Worm (Caenorhabditis elegans) whole organism, L1 larva: Measurements from ENCODE around the gene K12H4.2.
A peak's percentile ranks its signal among the peaks of the same experiment; 100 is the strongest.

ENCODE experiments used
- C16A3.4 ChIP-seq: fragments of 150-350 bp; optimal IDR thresholded peaks from 2 replicates; lab custom pipeline; 2014; ENCODE audit warnings: missing biosample characterization, missing genetic modification characterization
- F16B12.6 ChIP-seq: fragments of 150-350 bp; optimal IDR thresholded peaks from 2 replicates; lab custom pipeline; 2014; ENCODE audit warnings: missing biosample characterization, missing genetic modification characterization
- Y116A8C.19 ChIP-seq: sonication (generic microtip); optimal IDR thresholded peaks from 2 replicates; lab custom pipeline; 2016; ENCODE audit warnings: missing compliant biosample characterization, missing genetic modification characterization, borderline replicate concordance
- aha-1 ChIP-seq: fragments of 150-350 bp; optimal IDR thresholded peaks from 2 replicates; lab custom pipeline; 2014; ENCODE audit warnings: missing biosample characterization, missing genetic modification characterization
- alr-1 ChIP-seq: fragments of 200-800 bp; sonication (Bioruptor generic); optimal IDR thresholded peaks from 2 replicates; lab custom pipeline; 2018; ENCODE audit warnings: borderline replicate concordance, mild to moderate bottlenecking, missing genetic modification characterization, missing compliant biosample characterization
- aly-2 ChIP-seq: fragments of 150-350 bp; optimal IDR thresholded peaks from 2 replicates; lab custom pipeline; 2014; ENCODE audit warnings: missing biosample characterization, missing genetic modification characterization
- ama-1 ChIP-seq: fragments of 150-350 bp; optimal IDR thresholded peaks from 2 replicates; lab custom pipeline; 2014
- blmp-1 ChIP-seq: fragments of 150-350 bp; optimal IDR thresholded peaks from 2 replicates; lab custom pipeline; 2014; ENCODE audit warnings: missing biosample characterization, missing genetic modification characterization
- ceh-8 ChIP-seq: fragments of 200-800 bp; sonication (Bioruptor generic); optimal IDR thresholded peaks from 2 replicates; lab custom pipeline; 2018; ENCODE audit warnings: mild to moderate bottlenecking, missing genetic modification characterization, moderate library complexity, missing compliant biosample characterization
- ces-1 ChIP-seq: fragments of 150-350 bp; optimal IDR thresholded peaks from 2 replicates; lab custom pipeline; 2014; ENCODE audit warnings: missing biosample characterization, missing genetic modification reagents, missing genetic modification characterization
- dpl-1 ChIP-seq, 3 experiments: fragments of 150-350 bp in 2 of 3; sonication (generic microtip) in 1 of 3; optimal IDR thresholded peaks; 2 replicates each; lab custom pipeline; 2014 to 2017; ENCODE audit warnings: missing biosample characterization in 3 of 3, missing genetic modification characterization in 3 of 3, missing genetic modification reagents in 3 of 3
- dsc-1 ChIP-seq: sonication (generic microtip); optimal IDR thresholded peaks from 2 replicates; lab custom pipeline; 2016; ENCODE audit warnings: mild to moderate bottlenecking, missing genetic modification characterization, missing compliant biosample characterization
- efl-1 ChIP-seq, 4 experiments: fragments of 150-350 bp; optimal IDR thresholded peaks in 3 of 4; peaks in 1 of 4; 1 replicate in 1 of 4; 2 replicates in 3 of 4; lab custom pipeline; 2014; ENCODE audit warnings: missing biosample characterization in 2 of 4, missing genetic modification characterization in 2 of 4, missing genetic modification reagents in 2 of 4
- egl-13 ChIP-seq: sonication (generic microtip); optimal IDR thresholded peaks from 2 replicates; lab custom pipeline; 2016; ENCODE audit warnings: missing genotype, missing genetic modification reagents, missing genetic modification characterization, missing compliant biosample characterization
- egl-27 ChIP-seq, 2 experiments: fragments of 150-350 bp in 1 of 2; sonication (generic microtip); optimal IDR thresholded peaks; 3 replicates each; lab custom pipeline; 2017 to 2018; ENCODE audit warnings: missing biosample characterization in 2 of 2, missing genetic modification characterization in 2 of 2, missing genetic modification reagents in 2 of 2
- elt-2 ChIP-seq: sonication (generic microtip); optimal IDR thresholded peaks from 2 replicates; lab custom pipeline; 2016; ENCODE audit warnings: missing genetic modification characterization, mild to moderate bottlenecking, inconsistent platforms, missing compliant biosample characterization, missing genetic modification reagents
- fkh-10 ChIP-seq: sonication (generic microtip); optimal IDR thresholded peaks from 2 replicates; lab custom pipeline; 2017; ENCODE audit warnings: missing biosample characterization, missing genetic modification reagents, missing genetic modification characterization
- fkh-8 ChIP-seq: sonication (generic microtip); optimal IDR thresholded peaks from 2 replicates; lab custom pipeline; 2016; ENCODE audit warnings: mild to moderate bottlenecking, missing genetic modification characterization, missing compliant biosample characterization
- fos-1 ChIP-seq: fragments of 150-350 bp; optimal IDR thresholded peaks from 2 replicates; lab custom pipeline; 2014; ENCODE audit warnings: missing biosample characterization, missing genetic modification characterization
- grh-1 ChIP-seq: fragments of 200-800 bp; sonication (Bioruptor generic); IDR thresholded peaks from 2 replicates; pipeline ENCODE4 v1.3.6; 2022; ENCODE audit warnings: missing genetic modification reagents, missing genetic modification characterization, missing compliant biosample characterization
- hlh-17 ChIP-seq: fragments of 200-800 bp; sonication (Bioruptor generic); optimal IDR thresholded peaks from 2 replicates; lab custom pipeline; 2018; ENCODE audit warnings: missing genetic modification characterization, mild to moderate bottlenecking, missing compliant biosample characterization, moderate library complexity, borderline replicate concordance
- isw-1 ChIP-seq: fragments of 200-800 bp; sonication (Bioruptor generic); IDR thresholded peaks from 2 replicates; pipeline ENCODE4 v1.3.6; 2022; ENCODE audit warnings: missing genetic modification characterization, missing compliant biosample characterization
- lin-14 ChIP-seq: fragments of 200-800 bp; sonication (Bioruptor generic); optimal IDR thresholded peaks from 2 replicates; lab custom pipeline; 2018; ENCODE audit warnings: mild to moderate bottlenecking, missing genetic modification characterization, moderate library complexity, missing compliant biosample characterization
- lin-35 ChIP-seq, 2 experiments: fragments of 150-350 bp; optimal IDR thresholded peaks; 2 replicates each; lab custom pipeline; 2014; ENCODE audit warnings: missing biosample characterization in 2 of 2, missing genetic modification characterization in 2 of 2, missing genetic modification reagents in 2 of 2
- lir-3 ChIP-seq: sonication (generic microtip); optimal IDR thresholded peaks from 2 replicates; lab custom pipeline; 2016; ENCODE audit warnings: mild to moderate bottlenecking, missing genetic modification characterization, moderate library complexity, missing compliant biosample characterization; ENCODE audit not compliant: poor library complexity
- mef-2 ChIP-seq: fragments of 150-350 bp; optimal IDR thresholded peaks from 2 replicates; lab custom pipeline; 2014; ENCODE audit warnings: missing biosample characterization, missing genetic modification characterization
- mep-1 ChIP-seq: fragments of 150-350 bp; optimal IDR thresholded peaks from 2 replicates; lab custom pipeline; 2014; ENCODE audit warnings: missing biosample characterization, missing genetic modification characterization
- nhr-20 ChIP-seq: sonication (generic microtip); optimal IDR thresholded peaks from 2 replicates; lab custom pipeline; 2016; ENCODE audit warnings: mild to moderate bottlenecking, missing genetic modification characterization, missing compliant biosample characterization
- nhr-237 ChIP-seq: fragments of 150-350 bp; optimal IDR thresholded peaks from 2 replicates; lab custom pipeline; 2014; ENCODE audit warnings: missing biosample characterization, missing genetic modification characterization
- nhr-76 ChIP-seq: sonication (generic microtip); optimal IDR thresholded peaks from 2 replicates; lab custom pipeline; 2017; ENCODE audit warnings: missing biosample characterization, missing genetic modification characterization
- nhr-77 ChIP-seq: fragments of 150-350 bp; optimal IDR thresholded peaks from 2 replicates; lab custom pipeline; 2014; ENCODE audit warnings: missing biosample characterization, missing genetic modification characterization
- nhr-84 ChIP-seq: sonication (generic microtip); optimal IDR thresholded peaks from 2 replicates; lab custom pipeline; 2017; ENCODE audit warnings: missing biosample characterization, missing genetic modification characterization
- nhr-85 ChIP-seq: sonication (generic microtip); peaks from one replicate; lab custom pipeline; 2016; ENCODE audit warnings: missing genetic modification characterization, inconsistent platforms, missing compliant biosample characterization
- nhr-90 ChIP-seq: sonication (generic microtip); optimal IDR thresholded peaks from 2 replicates; lab custom pipeline; 2016; ENCODE audit warnings: mild to moderate bottlenecking, missing genetic modification characterization, missing compliant biosample characterization; ENCODE audit not compliant: poor library complexity
- pag-3 ChIP-seq: sonication (generic microtip); optimal IDR thresholded peaks from 2 replicates; lab custom pipeline; 2017; ENCODE audit warnings: missing genetic modification characterization, mild to moderate bottlenecking, missing compliant biosample characterization, antibody characterized with exemption, borderline replicate concordance; ENCODE audit not compliant: insufficient read depth
- rnt-1 ChIP-seq: sonication (generic microtip); optimal IDR thresholded peaks from 2 replicates; lab custom pipeline; 2016; ENCODE audit warnings: mild to moderate bottlenecking, missing genetic modification characterization, moderate library complexity, missing compliant biosample characterization
- sox-4 ChIP-seq: sonication (generic microtip); optimal IDR thresholded peaks from 2 replicates; lab custom pipeline; 2016; ENCODE audit warnings: missing genetic modification characterization, missing compliant biosample characterization
- sptf-1 ChIP-seq: fragments of 150-350 bp; optimal IDR thresholded peaks from 2 replicates; lab custom pipeline; 2014; ENCODE audit warnings: missing biosample characterization, missing genetic modification characterization
- sup-37 ChIP-seq: fragments of 200-800 bp; sonication (Bioruptor generic); optimal IDR thresholded peaks from 2 replicates; lab custom pipeline; 2018; ENCODE audit warnings: mild to moderate bottlenecking, missing genetic modification characterization, missing compliant biosample characterization
- swsn-7 ChIP-seq: sonication (generic microtip); optimal IDR thresholded peaks from 2 replicates; lab custom pipeline; 2016; ENCODE audit warnings: missing genetic modification characterization, missing compliant biosample characterization
- tbx-2 ChIP-seq: sonication (generic microtip); optimal IDR thresholded peaks from 2 replicates; lab custom pipeline; 2016; ENCODE audit warnings: missing genetic modification characterization, missing compliant biosample characterization
- unc-30 ChIP-seq: sonication (generic microtip); optimal IDR thresholded peaks from 2 replicates; lab custom pipeline; 2017; ENCODE audit warnings: missing biosample characterization, missing genetic modification characterization
- unc-86 ChIP-seq: sonication (generic microtip); optimal IDR thresholded peaks from 2 replicates; lab custom pipeline; 2016; ENCODE audit warnings: missing genetic modification characterization, missing compliant biosample characterization
- zip-4 ChIP-seq: fragments of 200-800 bp; sonication (Bioruptor generic); optimal IDR thresholded peaks from 2 replicates; lab custom pipeline; 2018; ENCODE audit warnings: mild to moderate bottlenecking, missing genetic modification characterization, moderate library complexity, missing compliant biosample characterization
- ztf-4 ChIP-seq: fragments of 150-350 bp; optimal IDR thresholded peaks from 2 replicates; lab custom pipeline; 2014; ENCODE audit warnings: missing biosample characterization, missing genetic modification characterization

The K12H4.2 gene

DNA sequence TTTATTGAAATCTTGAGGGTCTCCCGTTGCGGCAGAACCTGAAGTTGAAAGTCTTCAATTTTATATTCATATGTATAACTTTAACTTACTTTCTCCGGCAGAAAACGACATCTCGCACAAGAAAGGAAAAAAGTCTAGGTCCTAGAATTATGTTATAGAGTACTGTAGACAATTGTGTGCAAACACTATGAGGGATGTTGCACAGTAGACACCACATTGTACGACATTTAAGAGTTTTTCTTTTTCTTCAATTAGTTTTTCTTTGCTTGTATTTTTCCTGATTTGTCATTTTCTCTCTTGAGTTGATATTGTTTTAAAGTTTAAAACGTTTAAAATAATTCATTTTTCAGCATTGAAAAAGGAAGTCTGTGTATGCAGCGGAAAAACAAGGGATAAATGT lies 37.8 kb downstream of the K12H4.2 start, which contains the start of the genes K06H7.7 and grp-1 (continued):
- no peak for TF ChIP-seq ztf-4
- TF ChIP-seq unc-86 (tag; lab: Kevin White, UChicago) = peak; percentile 13
- peak; percentile 27 for TF ChIP-seq zip-4
- peak; percentile 35 for TF ChIP-seq nhr-20 (tag; lab: Kevin White, UChicago)
- peak; percentile 36 for TF ChIP-seq C16A3.4 (tag; lab: Kevin White, UChicago)
- TF ChIP-seq aly-2 (tag; lab: Kevin White, UChicago) = peak; percentile 70
- no peak for TF ChIP-seq mef-2 (tag; lab: Kevin White, UChicago)
- no peak for TF ChIP-seq nhr-76 (tag; lab: Kevin White, UChicago)
- peak; percentile 85 for TF ChIP-seq mep-1
- TF ChIP-seq tbx-2 (tag; lab: Kevin White, UChicago) = peak; percentile 52
- TF ChIP-seq rnt-1 (tag; lab: Kevin White, UChicago) = peak; percentile 53
- TF ChIP-seq elt-2 (tag; lab: Kevin White, UChicago) = no peak
- peak; percentile 6 for TF ChIP-seq fos-1 (tag; lab: Kevin White, UChicago)
- TF ChIP-seq alr-1 = no peak

DNA sequence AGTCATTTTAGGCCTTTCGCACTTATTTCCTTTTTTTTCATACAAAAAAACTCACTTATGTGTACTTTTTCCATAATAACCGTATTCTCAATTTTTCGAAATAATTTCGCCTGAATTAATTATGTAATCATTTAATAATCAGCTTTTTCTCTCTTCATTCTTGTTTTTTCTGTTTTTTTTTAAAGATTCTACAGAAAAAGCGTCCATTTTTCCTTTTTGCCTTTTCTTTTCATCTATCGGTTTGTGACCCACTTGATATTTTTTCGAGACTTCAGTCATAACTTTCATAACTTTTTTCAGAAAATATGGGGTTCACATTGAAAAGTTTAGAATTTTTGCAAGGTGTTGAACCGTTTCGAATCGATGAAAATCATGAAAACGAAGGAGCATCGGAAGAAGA lies 40.7 kb downstream of the K12H4.2 start, which contains the start of gene vms-1:
Gene vms-1 (plus strand): TSS at position 301 of the 400 bp plus-strand sequence.
- TF ChIP-seq unc-30 (tag; lab: Kevin White, UChicago) (no peak), egl-27 (tag; optimal IDR thresholded peaks at IDR 0.05; lab: Kevin White, UChicago) (no peak), ztf-4 (no peak), C16A3.4 (tag; lab: Kevin White, UChicago) (no peak), ceh-8 (GFP tag; lab: Kevin White, UChicago) (no peak), sptf-1 (tag; lab: Kevin White, UChicago) (no peak), pag-3 (no peak), nhr-84 (no peak), grh-1 (GFP tag; lab: Robert Waterston, UW) (no peak), Y116A8C.19 (no peak), mep-1 (no peak), mef-2 (tag; lab: Kevin White, UChicago) (no peak), dpl-1 (GFP tag; optimal IDR thresholded peaks at IDR 0.05; lab: Kevin White, UChicago) (no peak), sup-37 (GFP tag; lab: Kevin White, UChicago) (no peak)

DNA sequence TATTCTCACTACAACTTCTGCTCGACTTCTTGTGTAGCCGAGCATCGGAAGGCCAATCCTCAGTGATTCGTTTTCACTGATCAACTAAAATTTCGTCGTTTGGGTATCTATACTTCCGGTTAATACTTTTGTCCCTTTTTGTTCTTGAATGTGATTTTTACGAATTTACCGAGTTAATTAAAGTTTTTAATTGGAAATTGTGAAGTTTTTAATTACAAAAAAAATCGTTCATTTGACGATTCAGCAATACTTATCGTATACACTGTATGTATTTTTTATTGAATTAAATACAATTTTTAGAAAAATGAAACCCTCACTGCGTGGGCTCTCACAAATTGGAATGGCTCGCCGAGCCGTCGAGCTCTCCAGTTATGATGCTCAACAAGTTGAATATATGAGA lies 43.9 kb downstream of the K12H4.2 start, which contains the start of gene idi-1:
Gene idi-1 (plus strand): TSS at position 301 of the 400 bp plus-strand sequence.
- TF ChIP-seq hlh-17 (GFP tag; lab: Kevin White, UChicago) (no peak), tbx-2 (tag; lab: Kevin White, UChicago) (no peak), sox-4 (tag; lab: Kevin White, UChicago) (no peak), ama-1 (lab: Kevin White, UChicago) (no peak), zip-4 (no peak), isw-1 (GFP tag; lab: Robert Waterston, UW) (no peak), nhr-20 (tag; lab: Kevin White, UChicago) (no peak), mep-1 (no peak), lin-35 (GFP tag; optimal IDR thresholded peaks at IDR 0.05; lab: Kevin White, UChicago) (no peak), ces-1 (GFP tag; lab: Kevin White, UChicago) (no peak)

DNA sequence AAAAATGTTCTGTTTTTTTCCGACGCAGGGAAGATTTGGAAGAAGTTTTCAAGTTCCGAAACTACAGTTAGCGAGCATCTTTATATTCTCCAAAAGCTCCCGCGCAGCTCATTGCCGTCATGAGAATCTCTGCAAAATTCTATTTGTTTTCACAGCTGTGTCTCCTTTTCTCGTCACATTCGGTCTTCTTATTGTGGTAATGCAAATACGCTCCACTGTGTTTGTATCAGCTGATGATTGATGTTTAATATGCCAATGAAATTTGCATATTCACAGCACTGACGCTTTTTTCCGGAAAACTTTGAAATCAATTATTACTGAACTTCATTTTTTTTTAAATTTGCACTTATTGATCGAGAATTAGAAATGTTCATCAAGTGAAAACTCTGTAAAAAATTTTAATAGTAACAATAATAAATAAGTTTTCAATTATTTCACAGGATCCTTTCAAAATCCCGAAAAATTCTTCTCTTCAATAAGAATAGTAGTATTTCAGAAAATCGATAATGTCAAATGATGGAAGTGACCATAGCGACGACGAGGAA lies 45.6 kb downstream of the K12H4.2 start, which contains the start of gene K06H7.2:
Gene K06H7.2 (plus strand): TSS at position 495 of the 545 bp plus-strand sequence.
- no peak for TF ChIP-seq nhr-90 (tag; lab: Kevin White, UChicago)
- no peak for TF ChIP-seq alr-1
- TF ChIP-seq aha-1 (tag; lab: Kevin White, UChicago) = no peak
- peak; percentile 63 for TF ChIP-seq nhr-77 (tag; lab: Kevin White, UChicago)
- TF ChIP-seq nhr-85 (tag; lab: Kevin White, UChicago) = peak; percentile 26
- peak; percentile 35 for TF ChIP-seq swsn-7 (tag; lab: Kevin White, UChicago)
- TF ChIP-seq ama-1 (lab: Kevin White, UChicago) = no peak
- TF ChIP-seq C16A3.4 (tag; lab: Kevin White, UChicago) = peak; percentile 63
- TF ChIP-seq F16B12.6 (tag; lab: Kevin White, UChicago) = peak; percentile 43
- peak; percentile 30 for TF ChIP-seq fkh-10 (GFP tag; lab: Kevin White, UChicago)
- peak; percentile 19 for TF ChIP-seq dsc-1 (tag; lab: Kevin White, UChicago)
- TF ChIP-seq rnt-1 (tag; lab: Kevin White, UChicago) = peak; percentile 13
- peak; percentile 69 to 73 for TF ChIP-seq efl-1 (optimal IDR thresholded peaks at IDR 0.05; lab: Kevin White, UChicago)
- TF ChIP-seq efl-1 (GFP tag; optimal IDR thresholded peaks at IDR 0.05 in 1 of 2; lab: Kevin White, UChicago) = peak; percentile 66 to 92
- TF ChIP-seq fkh-8 = peak; percentile 44
- peak; percentile 76 for TF ChIP-seq lin-14
- TF ChIP-seq lir-3 (tag; lab: Kevin White, UChicago) = no peak
- no peak for TF ChIP-seq sptf-1 (tag; lab: Kevin White, UChicago)
- TF ChIP-seq tbx-2 (tag; lab: Kevin White, UChicago) = peak; percentile 35
- TF ChIP-seq nhr-237 (tag; lab: Kevin White, UChicago) = peak; percentile 57
- TF ChIP-seq blmp-1 (tag; lab: Kevin White, UChicago) = peak; percentile 38
- TF ChIP-seq egl-13 (tag; lab: Kevin White, UChicago) = no peak
- peak; percentile 77 for TF ChIP-seq mep-1
